Fruit fly (Drosophila melanogaster): ENCODE results near the gene CG13738.
A peak's percentile ranks its signal among the peaks of the same experiment; 100 is the strongest.

CG13738 gene

DNA sequence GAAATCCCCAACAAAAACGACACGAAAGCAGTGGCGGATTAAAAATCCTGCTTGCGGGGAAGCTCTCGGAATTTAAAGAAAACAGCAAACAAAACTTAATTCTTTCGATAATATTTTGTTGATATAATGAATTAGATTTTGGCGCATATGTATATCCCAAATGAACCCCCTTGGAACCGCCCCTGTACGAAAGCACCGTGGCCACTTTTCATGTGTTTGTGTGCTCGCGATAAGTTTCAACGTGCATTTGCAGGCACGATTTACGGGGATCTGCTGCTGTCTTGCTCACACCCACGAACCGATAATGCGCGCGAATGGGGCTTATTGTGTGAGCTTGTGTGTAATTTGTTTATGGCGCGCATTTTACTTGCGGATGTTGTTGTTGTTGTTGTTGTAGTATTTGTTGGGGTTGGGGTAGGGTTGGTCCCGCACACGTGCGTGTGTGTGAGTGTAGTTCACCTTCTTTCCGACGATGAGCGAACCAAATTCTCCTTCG, 31.7 kb upstream of the CG13738 start (continued):
- TF ChIP-seq CG18011 (GFP tag; optimal IDR thresholded peaks at IDR 0.05) = peak; percentile 78
- peak; percentile 95 for TF ChIP-seq CG32772 (GFP tag; IDR thresholded peaks at IDR 0.05)
- TF ChIP-seq dysf (GFP tag; IDR thresholded peaks at IDR 0.05) = peak; percentile 95
- TF ChIP-seq Taf1 (GFP tag; IDR thresholded peaks at IDR 0.05) = peak; percentile 76
- TF ChIP-seq Bdp1 (GFP tag; optimal IDR thresholded peaks at IDR 0.05) = peak; percentile 87
- peak; percentile 53 for TF ChIP-seq CG33557 (GFP tag; optimal IDR thresholded peaks at IDR 0.05)
- peak; percentile 90 for TF ChIP-seq CG8388 (GFP tag; optimal IDR thresholded peaks at IDR 0.05)
- peak; percentile 87 for TF ChIP-seq CG9215 (GFP tag; IDR thresholded peaks at IDR 0.05)
- no peak for TF ChIP-seq Trl (optimal IDR thresholded peaks at IDR 0.05)
- TF ChIP-seq Trl (GFP tag; optimal IDR thresholded peaks at IDR 0.05) = peak; percentile 96
- peak; percentile 94 for TF ChIP-seq Side (GFP tag; optimal IDR thresholded peaks at IDR 0.05)
- peak; percentile 58 for TF ChIP-seq CG2116 (GFP tag; optimal IDR thresholded peaks at IDR 0.05)
- peak; percentile 78 for TF ChIP-seq E2f2 (GFP tag; IDR thresholded peaks at IDR 0.05)
- TF ChIP-seq fd102C (GFP tag; optimal IDR thresholded peaks at IDR 0.05) = peak; percentile 3
- TF ChIP-seq bsh (GFP tag; optimal IDR thresholded peaks at IDR 0.05) = peak; percentile 95 to 97
- TF ChIP-seq insv (GFP tag; optimal IDR thresholded peaks at IDR 0.05) = peak; percentile 6 to 59
- peak; percentile 92 for TF ChIP-seq ttk (GFP tag; IDR thresholded peaks at IDR 0.05)
- TF ChIP-seq CG8924 (tag; optimal IDR thresholded peaks at IDR 0.05) = peak; percentile 94
- TF ChIP-seq so (GFP tag; IDR thresholded peaks at IDR 0.05) = peak; percentile 95
- peak; percentile 91 for TF ChIP-seq CG15514 (GFP tag; optimal IDR thresholded peaks at IDR 0.05)
- peak; percentile 91 for TF ChIP-seq fd64A (GFP tag; optimal IDR thresholded peaks at IDR 0.05)
- TF ChIP-seq CG7556 (GFP tag; optimal IDR thresholded peaks at IDR 0.05) = peak; percentile 93
- no peak for TF ChIP-seq CG4617 (GFP tag; optimal IDR thresholded peaks at IDR 0.05; ENCODE audit: borderline replicate concordance)
- TF ChIP-seq esg (GFP tag; conservative IDR thresholded peaks at IDR 0.05) = peak; percentile 95
- peak; percentile 99 for TF ChIP-seq Drgx (GFP tag; IDR thresholded peaks at IDR 0.05)
- TF ChIP-seq al (GFP tag; IDR thresholded peaks at IDR 0.05) = peak; percentile 76; the same call in 1 of the 2 replicates
- peak; percentile 96 for TF ChIP-seq ranshi (GFP tag; IDR thresholded peaks at IDR 0.05)
- peak; percentile 91 for TF ChIP-seq Mrtf (GFP tag; IDR thresholded peaks at IDR 0.05)
- TF ChIP-seq ab (GFP tag; optimal IDR thresholded peaks at IDR 0.05) = peak; percentile 96
- TF ChIP-seq Aef1 (GFP tag; IDR thresholded peaks at IDR 0.05) = peak; percentile 98
- TF ChIP-seq Pdp1 (GFP tag; optimal IDR thresholded peaks at IDR 0.05) = peak; percentile 95 to 96
- peak; percentile 97 for TF ChIP-seq bab2 (GFP tag; optimal IDR thresholded peaks at IDR 0.05)
- peak; percentile 89 for TF ChIP-seq E2f1 (GFP tag; IDR thresholded peaks at IDR 0.05)
- TF ChIP-seq wor (GFP tag; IDR thresholded peaks at IDR 0.05) = peak; percentile 93
- peak; percentile 73 for TF ChIP-seq exex (tag; optimal IDR thresholded peaks at IDR 0.05)
- TF ChIP-seq CG12769 (tag; optimal IDR thresholded peaks at IDR 0.05) = peak; percentile 96
- TF ChIP-seq CG17829 (tag; optimal IDR thresholded peaks at IDR 0.05) = peak; percentile 87
- TF ChIP-seq CG34376 (GFP tag; optimal IDR thresholded peaks at IDR 0.05) = peak; percentile 92
- peak; percentile 88 for TF ChIP-seq mirr (GFP tag; optimal IDR thresholded peaks at IDR 0.05)
- TF ChIP-seq Eip74EF (GFP tag; optimal IDR thresholded peaks at IDR 0.05) = peak in 1 of 2 experiments; percentile 91
- TF ChIP-seq CG17385 (GFP tag; optimal IDR thresholded peaks at IDR 0.05) = peak; percentile 91
- TF ChIP-seq pzg (GFP tag; optimal IDR thresholded peaks at IDR 0.05) = peak; percentile 7
- TF ChIP-seq CG9797 (GFP tag; optimal IDR thresholded peaks at IDR 0.05) = peak; percentile 37
- TF ChIP-seq Gug (GFP tag; IDR thresholded peaks at IDR 0.05) = peak; percentile 79
- peak; percentile 38 for TF ChIP-seq Dp (GFP tag; optimal IDR thresholded peaks at IDR 0.05)
- peak; percentile 93 for TF ChIP-seq CG3407 (GFP tag; optimal IDR thresholded peaks at IDR 0.05)
- peak; percentile 34 for TF ChIP-seq ash1 (GFP tag; optimal IDR thresholded peaks at IDR 0.05)
- TF ChIP-seq ems (GFP tag; optimal IDR thresholded peaks at IDR 0.05) = peak; percentile 97
- TF ChIP-seq CG4707 (GFP tag; optimal IDR thresholded peaks at IDR 0.05) = peak; percentile 84
- TF ChIP-seq gcm (GFP tag; optimal IDR thresholded peaks at IDR 0.05) = peak; percentile 92

Measured in whole organism, embryonic.